Worm (Caenorhabditis elegans): ENCODE results near the gene idpb-1.

DNA sequence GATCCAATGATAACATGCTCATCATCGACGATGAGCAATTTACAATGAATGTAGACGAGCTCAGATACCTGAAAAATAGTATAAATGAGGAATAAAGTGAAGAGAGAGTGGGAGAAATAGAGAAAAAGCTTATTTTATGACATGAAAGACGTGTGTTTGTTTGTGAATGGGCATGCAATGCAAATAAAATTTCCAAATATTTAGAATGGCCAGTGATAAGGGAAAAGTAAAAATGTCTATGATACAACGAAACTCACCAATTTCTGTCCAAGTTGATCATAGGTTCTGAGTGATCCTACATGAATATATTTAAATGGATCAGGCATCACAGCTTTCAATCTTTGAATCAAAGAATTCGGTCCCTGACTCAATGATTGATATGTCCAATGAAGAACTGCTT lies 15.6 kb upstream of the idpb-1 start:
- no peak for TF ChIP-seq B0310.2 (tag; optimal IDR thresholded peaks at IDR 0.05)
- TF ChIP-seq aly-1 (tag; optimal IDR thresholded peaks at IDR 0.05): no peak
- no peak for TF ChIP-seq F13C5.2 (tag; optimal IDR thresholded peaks at IDR 0.05)
- no peak for TF ChIP-seq tbx-11 (GFP tag; IDR thresholded peaks at IDR 0.05)
- TF ChIP-seq ama-1 (optimal IDR thresholded peaks at IDR 0.05): no peak
- TF ChIP-seq flt-1 (GFP tag; IDR thresholded peaks at IDR 0.05): no peak
